Worm (Caenorhabditis elegans) whole organism, midembryonic: ENCODE data around the gene T27F7.12.

ENCODE experiments used
- flt-1 ChIP-seq: fragments of 200-800 bp; sonication (Bioruptor generic); IDR thresholded peaks from 2 replicates; pipeline ENCODE4 v1.3.6; 2022; ENCODE audit warnings: missing genetic modification characterization, missing compliant biosample characterization
- med-1 ChIP-seq: sonication (generic microtip); optimal IDR thresholded peaks from 2 replicates; lab custom pipeline; 2017; ENCODE audit warnings: missing genetic modification characterization, mild to moderate bottlenecking, missing compliant biosample characterization, antibody characterized with exemption, missing genetic modification reagents; ENCODE audit not compliant: insufficient read depth
- ref-1 ChIP-seq: fragments of 200-800 bp; sonication (Bioruptor generic); conservative IDR thresholded peaks from 2 replicates; pipeline ENCODE4 v1.3.6; 2022; ENCODE audit warnings: missing genetic modification reagents, missing genetic modification characterization, missing compliant biosample characterization
- tab-1 ChIP-seq: fragments of 200-800 bp; sonication (Bioruptor generic); IDR thresholded peaks from 2 replicates; pipeline ENCODE4 v1.3.6; 2022; ENCODE audit warnings: missing genetic modification characterization, missing compliant biosample characterization
- ztf-29 ChIP-seq: fragments of 200-800 bp; sonication (Bioruptor generic); IDR thresholded peaks from 2 replicates; pipeline ENCODE4 v1.3.6; 2022; ENCODE audit warnings: missing genetic modification reagents, missing genetic modification characterization, missing compliant biosample characterization

- TF ChIP-seq tab-1 (GFP tag; lab: Robert Waterston, UW) (no peak), flt-1 (no peak), med-1 (GFP tag; lab: Kevin White, UChicago) (no peak), ztf-29 (GFP tag; lab: Robert Waterston, UW) (no peak), ref-1 (GFP tag; lab: Robert Waterston, UW) (no peak)
These were observed 14.9 kb downstream of the T27F7.12 start, which contains the start of gene F59A6.4 for ce11 chrII:5004781-5005180.
